Worm (Caenorhabditis elegans): ENCODE measurements around the gene Y11D7A.8.

ce11 chrIV:9214823-9215222 lies 36.4 kb upstream of the Y11D7A.8 start:
- TF ChIP-seq him-1 (tag; optimal IDR thresholded peaks at IDR 0.05) (no peak), dao-5 (tag; optimal IDR thresholded peaks at IDR 0.05) (no peak)

Measured in whole organism, L4/young adult.